Fruit fly (Drosophila melanogaster) whole organism, embryonic: ENCODE data around the gene Dus1.

Experiments
- B-H2 ChIP-seq: fragments of 200-800 bp; sonication (Bioruptor generic); optimal IDR thresholded peaks from 2 replicates; lab custom pipeline; 2018; ENCODE audit warnings: missing biosample characterization, mild to moderate bottlenecking, missing genetic modification characterization
- Bgb ChIP-seq: fragments of 200-800 bp; sonication (Bioruptor generic); IDR thresholded peaks from 2 replicates; pipeline ENCODE4 v1.3.6; 2022; ENCODE audit warnings: missing biosample characterization, missing genetic modification characterization; ENCODE audit not compliant: partially characterized antibody
- CG12104 ChIP-seq: fragments of 200-800 bp; sonication (Bioruptor generic); optimal IDR thresholded peaks from 3 replicates; lab custom pipeline; 2016; ENCODE audit warnings: missing biosample characterization, missing genetic modification characterization
- CG12659 ChIP-seq: fragments of 200-800 bp; sonication (Bioruptor generic); optimal IDR thresholded peaks from 3 replicates; lab custom pipeline; 2017; ENCODE audit warnings: mild to moderate bottlenecking, missing biosample characterization, missing genetic modification reagents, missing genetic modification characterization
- CG13624 ChIP-seq: fragments of 200-800 bp; sonication (Bioruptor generic); optimal IDR thresholded peaks from 2 replicates; lab custom pipeline; 2016; ENCODE audit warnings: missing biosample characterization, missing genetic modification characterization
- CG18011 ChIP-seq: fragments of 200-800 bp; sonication (Bioruptor generic); optimal IDR thresholded peaks from 2 replicates; lab custom pipeline; 2017; ENCODE audit warnings: missing biosample characterization, missing genetic modification characterization, mild to moderate bottlenecking, moderate library complexity, missing genotype
- CG18599 ChIP-seq: fragments of 200-800 bp; sonication (Bioruptor generic); optimal IDR thresholded peaks from 3 replicates; lab custom pipeline; 2017; ENCODE audit warnings: missing biosample characterization, missing genetic modification characterization, mild to moderate bottlenecking, moderate library complexity, missing genetic modification reagents
- CG30431 ChIP-seq: fragments of 200-800 bp; sonication (Bioruptor generic); optimal IDR thresholded peaks from 2 replicates; lab custom pipeline; 2017; ENCODE audit warnings: missing biosample characterization, missing genetic modification characterization
- CG31365 ChIP-seq: fragments of 200-800 bp; sonication (Bioruptor generic); optimal IDR thresholded peaks from 2 replicates; lab custom pipeline; 2018; ENCODE audit warnings: missing biosample characterization, mild to moderate bottlenecking, missing genetic modification characterization
- CG34376 ChIP-seq: fragments of 200-800 bp; sonication (Bioruptor generic); optimal IDR thresholded peaks from 2 replicates; lab custom pipeline; 2018; ENCODE audit warnings: missing biosample characterization, mild to moderate bottlenecking, missing genetic modification characterization
- CG4328 ChIP-seq: fragments of 200-800 bp; sonication (Bioruptor generic); optimal IDR thresholded peaks from 3 replicates; lab custom pipeline; 2017; ENCODE audit warnings: missing biosample characterization, missing genetic modification reagents, missing genetic modification characterization
- CG7745 ChIP-seq: fragments of 200-800 bp; sonication (Bioruptor generic); optimal IDR thresholded peaks from 2 replicates; lab custom pipeline; 2018; ENCODE audit warnings: missing biosample characterization, mild to moderate bottlenecking, missing genetic modification characterization, moderate library complexity
- CG7963 ChIP-seq: fragments of 200-800 bp; sonication (Bioruptor generic); IDR thresholded peaks from 3 replicates; pipeline ENCODE4 v1.3.6; 2022; ENCODE audit warnings: missing biosample characterization, missing genetic modification characterization; ENCODE audit not compliant: partially characterized antibody
- CG8089 ChIP-seq: fragments of 200-800 bp; sonication (Bioruptor generic); optimal IDR thresholded peaks from 3 replicates; lab custom pipeline; 2016; ENCODE audit warnings: missing biosample characterization, missing genetic modification characterization
- CG8281 ChIP-seq: fragments of 200-800 bp; sonication (Bioruptor generic); optimal IDR thresholded peaks from 2 replicates; lab custom pipeline; 2018; ENCODE audit warnings: missing biosample characterization, mild to moderate bottlenecking, missing genetic modification characterization, moderate library complexity
- CG9797 ChIP-seq: fragments of 200-800 bp; sonication (Bioruptor generic); optimal IDR thresholded peaks from 3 replicates; lab custom pipeline; 2018; ENCODE audit warnings: missing biosample characterization, mild to moderate bottlenecking, missing genetic modification characterization
- CoRest ChIP-seq: fragments of 200-800 bp; sonication (Bioruptor generic); optimal IDR thresholded peaks from 3 replicates; lab custom pipeline; 2018; ENCODE audit warnings: missing biosample characterization, mild to moderate bottlenecking, missing genetic modification characterization, moderate library complexity
- Dek ChIP-seq: fragments of 200-800 bp; sonication (Bioruptor generic); optimal IDR thresholded peaks from 3 replicates; lab custom pipeline; 2019; ENCODE audit warnings: missing biosample characterization, mild to moderate bottlenecking, missing genetic modification characterization, moderate library complexity
- Elba2 ChIP-seq: fragments of 200-800 bp; sonication (Bioruptor generic); optimal IDR thresholded peaks from 3 replicates; lab custom pipeline; 2016; ENCODE audit warnings: missing biosample characterization, missing genetic modification characterization
- Fer1 ChIP-seq: fragments of 200-800 bp; sonication (Bioruptor generic); optimal IDR thresholded peaks from 2 replicates; lab custom pipeline; 2017; ENCODE audit warnings: missing biosample characterization, mild to moderate bottlenecking, missing genetic modification characterization
- Fer2 ChIP-seq: fragments of 200-800 bp; sonication (Bioruptor generic); optimal IDR thresholded peaks from 2 replicates; lab custom pipeline; 2018; ENCODE audit warnings: missing biosample characterization, mild to moderate bottlenecking, missing genetic modification characterization, moderate library complexity
- Hmr ChIP-seq: fragments of 200-800 bp; sonication (Bioruptor generic); optimal IDR thresholded peaks from 3 replicates; lab custom pipeline; 2017; ENCODE audit warnings: mild to moderate bottlenecking, missing biosample characterization, missing genetic modification reagents, missing genetic modification characterization
- Jarid2 ChIP-seq: fragments of 200-800 bp; sonication (Bioruptor generic); optimal IDR thresholded peaks from 3 replicates; lab custom pipeline; 2017; ENCODE audit warnings: mild to moderate bottlenecking, missing biosample characterization, missing genetic modification reagents, missing genetic modification characterization
- Lhr ChIP-seq: fragments of 200-800 bp; sonication (Bioruptor generic); optimal IDR thresholded peaks from 3 replicates; lab custom pipeline; 2017; ENCODE audit warnings: mild to moderate bottlenecking, missing biosample characterization, missing genetic modification reagents, missing genetic modification characterization
- Nf-YC ChIP-seq: fragments of 200-800 bp; optimal IDR thresholded peaks from 3 replicates; lab custom pipeline; 2019; ENCODE audit warnings: missing biosample characterization, mild to moderate bottlenecking, missing genetic modification characterization, moderate library complexity
- NfI ChIP-seq: fragments of 200-800 bp; sonication (Bioruptor generic); optimal IDR thresholded peaks from 3 replicates; lab custom pipeline; 2018; ENCODE audit warnings: missing biosample characterization, mild to moderate bottlenecking, missing genetic modification characterization, moderate library complexity
- Pdp1 ChIP-seq, 2 experiments: fragments of 200-800 bp; sonication (Bioruptor generic); optimal IDR thresholded peaks; 3 replicates each; lab custom pipeline; 2016; ENCODE audit warnings: missing biosample characterization in 2 of 2, missing genetic modification characterization in 2 of 2, mild to moderate bottlenecking in 1 of 2, moderate library complexity in 1 of 2
- cato ChIP-seq: fragments of 200-800 bp; sonication (Bioruptor generic); optimal IDR thresholded peaks from 2 replicates; lab custom pipeline; 2016; ENCODE audit warnings: missing biosample characterization, missing genetic modification characterization, borderline replicate concordance
- chif ChIP-seq, 2 experiments: fragments of 200-800 bp; sonication (Bioruptor generic); optimal IDR thresholded peaks; 3 replicates each; lab custom pipeline; 2016; ENCODE audit warnings: missing biosample characterization in 2 of 2, missing genetic modification characterization in 2 of 2
- chm ChIP-seq: fragments of 200-800 bp; sonication (Bioruptor generic); IDR thresholded peaks from 2 replicates; pipeline ENCODE4 v1.3.6; 2022; ENCODE audit warnings: missing biosample characterization, missing genetic modification characterization
- da ChIP-seq: fragments of 200-800 bp; sonication (Bioruptor generic); optimal IDR thresholded peaks from 2 replicates; lab custom pipeline; 2016; ENCODE audit warnings: missing biosample characterization, missing genetic modification characterization
- disco-r ChIP-seq: fragments of 200-800 bp; sonication (Bioruptor generic); optimal IDR thresholded peaks from 2 replicates; lab custom pipeline; 2016; ENCODE audit warnings: missing biosample characterization, missing genetic modification characterization
- exex ChIP-seq: fragments of 200-800 bp; sonication (Bioruptor generic); optimal IDR thresholded peaks from 4 replicates; lab custom pipeline; 2018; ENCODE audit warnings: missing biosample characterization, mild to moderate bottlenecking, missing genetic modification characterization, moderate library complexity
- gcm ChIP-seq: fragments of 200-800 bp; sonication (Bioruptor generic); optimal IDR thresholded peaks from 2 replicates; lab custom pipeline; 2019; ENCODE audit warnings: missing biosample characterization, mild to moderate bottlenecking, missing genetic modification characterization, moderate library complexity
- gcm2 ChIP-seq: fragments of 200-800 bp; sonication (Bioruptor generic); optimal IDR thresholded peaks from 2 replicates; lab custom pipeline; 2016; ENCODE audit warnings: missing biosample characterization, missing genetic modification characterization
- hbn ChIP-seq: fragments of 200-800 bp; sonication (Bioruptor generic); IDR thresholded peaks from 2 replicates; pipeline ENCODE4 v1.3.6; 2022; ENCODE audit warnings: missing biosample characterization, missing genetic modification characterization; ENCODE audit not compliant: partially characterized antibody
- knrl ChIP-seq: fragments of 200-800 bp; sonication (Bioruptor generic); IDR thresholded peaks from 3 replicates; pipeline ENCODE4 v1.3.6; 2022; ENCODE audit warnings: missing biosample characterization, missing genetic modification characterization; ENCODE audit not compliant: partially characterized antibody
- p53 ChIP-seq: fragments of 200-800 bp; sonication (Bioruptor generic); optimal IDR thresholded peaks from 2 replicates; lab custom pipeline; 2016; ENCODE audit warnings: missing biosample characterization, missing genetic modification characterization
- phol ChIP-seq: fragments of 200-800 bp; sonication (Bioruptor generic); optimal IDR thresholded peaks from 3 replicates; lab custom pipeline; 2018; ENCODE audit warnings: missing biosample characterization, mild to moderate bottlenecking, missing genetic modification characterization, moderate library complexity
- scrt ChIP-seq: fragments of 200-800 bp; sonication (Bioruptor generic); optimal IDR thresholded peaks from 2 replicates; lab custom pipeline; 2018; ENCODE audit warnings: missing biosample characterization, mild to moderate bottlenecking, missing genetic modification characterization, moderate library complexity
- sim ChIP-seq: fragments of 200-800 bp; sonication (Bioruptor generic); IDR thresholded peaks from 2 replicates; pipeline ENCODE4 v1.3.6; 2022; ENCODE audit warnings: missing biosample characterization, missing genetic modification characterization
- sisA ChIP-seq: fragments of 200-800 bp; sonication (Bioruptor generic); IDR thresholded peaks from 2 replicates; pipeline ENCODE4 v1.3.6; 2022; ENCODE audit warnings: missing biosample characterization, missing genetic modification characterization
- sug ChIP-seq: fragments of 200-800 bp; optimal IDR thresholded peaks from 2 replicates; lab custom pipeline; 2019; ENCODE audit warnings: missing biosample characterization, mild to moderate bottlenecking, missing genetic modification characterization, moderate library complexity
- tna ChIP-seq: fragments of 200-800 bp; sonication (Bioruptor generic); IDR thresholded peaks from 2 replicates; pipeline ENCODE4 v1.3.6; 2022; ENCODE audit warnings: missing biosample characterization, missing genetic modification characterization; ENCODE audit not compliant: partially characterized antibody
- trem ChIP-seq: fragments of 200-800 bp; optimal IDR thresholded peaks from 3 replicates; lab custom pipeline; 2019; ENCODE audit warnings: missing biosample characterization, mild to moderate bottlenecking, missing genetic modification characterization, moderate library complexity
- tup ChIP-seq: fragments of 200-800 bp; sonication (Bioruptor generic); optimal IDR thresholded peaks from 2 replicates; lab custom pipeline; 2016; ENCODE audit warnings: missing biosample characterization, mild to moderate bottlenecking, missing genetic modification characterization, moderate library complexity
- zen ChIP-seq: fragments of 200-800 bp; sonication (Bioruptor generic); optimal IDR thresholded peaks from 3 replicates; lab custom pipeline; 2018; ENCODE audit warnings: missing biosample characterization, mild to moderate bottlenecking, missing genetic modification characterization, moderate library complexity
- zf30C ChIP-seq: fragments of 200-800 bp; sonication (Bioruptor generic); optimal IDR thresholded peaks from 3 replicates; lab custom pipeline; 2018; ENCODE audit warnings: missing biosample characterization, mild to moderate bottlenecking, missing genetic modification characterization
- zfh1 ChIP-seq: fragments of 200-800 bp; sonication (Bioruptor generic); IDR thresholded peaks from 3 replicates; pipeline ENCODE4 v1.3.6; 2022; ENCODE audit warnings: missing biosample characterization, missing genetic modification characterization

Dus1 gene

dm6 chr2L:309812-310431 is 38.4 kb upstream of the Dus1 start (continued):
- TF ChIP-seq CG8281: no peak
- TF ChIP-seq CG8089 (GFP tag; lab: Kevin White, UChicago): no peak
- no peak for TF ChIP-seq sisA
- no peak for TF ChIP-seq chif (GFP tag; optimal IDR thresholded peaks at IDR 0.05; lab: Kevin White, UChicago)
- no peak for TF ChIP-seq tup
- TF ChIP-seq exex (tag; lab: Kevin White, UChicago): no peak
- TF ChIP-seq Elba2 (GFP tag; lab: Kevin White, UChicago): no peak
- TF ChIP-seq scrt (GFP tag; lab: Kevin White, UChicago): no peak
- TF ChIP-seq sim (GFP tag; lab: Robert Waterston, UW): no peak
- peak; percentile 80 for TF ChIP-seq sug (tag; lab: Kevin White, UChicago)
- TF ChIP-seq CG7745 (tag; lab: Kevin White, UChicago): no peak
- no peak for TF ChIP-seq CG30431
- TF ChIP-seq CG12104 (GFP tag; lab: Kevin White, UChicago): no peak
- no peak for TF ChIP-seq zfh1
- TF ChIP-seq phol (tag; lab: Kevin White, UChicago): no peak
- TF ChIP-seq knrl (GFP tag; lab: Robert Waterston, UW): no peak
- peak; percentile 71 for TF ChIP-seq Jarid2 (GFP tag; lab: Kevin White, UChicago)
- TF ChIP-seq CG18599 (GFP tag; lab: Kevin White, UChicago): peak; percentile 35
- no peak for TF ChIP-seq gcm2 (GFP tag; lab: Kevin White, UChicago)
- no peak for TF ChIP-seq Pdp1 (GFP tag; optimal IDR thresholded peaks at IDR 0.05; lab: Kevin White, UChicago)
- no peak for TF ChIP-seq chm (GFP tag; lab: Robert Waterston, UW)
- TF ChIP-seq Nf-YC (tag; lab: Kevin White, UChicago): no peak
- no peak for TF ChIP-seq disco-r (GFP tag; lab: Kevin White, UChicago)
- peak; percentile 11 for TF ChIP-seq Hmr
- TF ChIP-seq CG34376 (GFP tag; lab: Kevin White, UChicago): peak; percentile 39
- TF ChIP-seq trem (tag; lab: Kevin White, UChicago): no peak
- TF ChIP-seq CG31365 (tag; lab: Kevin White, UChicago): no peak
- no peak for TF ChIP-seq NfI
- peak; percentile 10 for TF ChIP-seq Fer1 (GFP tag; lab: Kevin White, UChicago)
- 0 out of 2 replicates have a peak, but pooled peaks have one; percentile 26 for TF ChIP-seq Bgb (GFP tag; lab: Robert Waterston, UW)
- no peak for TF ChIP-seq CG4328 (GFP tag; lab: Kevin White, UChicago)
- no peak for TF ChIP-seq Lhr (GFP tag; lab: Kevin White, UChicago)
- TF ChIP-seq CoRest: no peak
- TF ChIP-seq zf30C (GFP tag; lab: Kevin White, UChicago): no peak
- TF ChIP-seq tna (GFP tag; lab: Robert Waterston, UW): no peak
- TF ChIP-seq zen (tag; lab: Kevin White, UChicago): no peak
- TF ChIP-seq p53 (GFP tag; lab: Kevin White, UChicago): no peak
- TF ChIP-seq Fer2 (tag; lab: Kevin White, UChicago): no peak
- no peak for TF ChIP-seq B-H2 (GFP tag; lab: Kevin White, UChicago)
- TF ChIP-seq da (GFP tag; lab: Kevin White, UChicago): no peak
- no peak for TF ChIP-seq CG9797 (GFP tag; lab: Kevin White, UChicago)
- TF ChIP-seq hbn (GFP tag; lab: Robert Waterston, UW): 0 out of 2 replicates have a peak, but pooled peaks have one; percentile 23
- no peak for TF ChIP-seq CG18011
- TF ChIP-seq CG12659: no peak
- no peak for TF ChIP-seq Dek (tag; lab: Kevin White, UChicago)
- TF ChIP-seq CG13624 (GFP tag; lab: Kevin White, UChicago): no peak
- TF ChIP-seq gcm: no peak
- TF ChIP-seq CG7963: no peak
- TF ChIP-seq cato (GFP tag; lab: Kevin White, UChicago): no peak
